Worm (Caenorhabditis elegans) whole organism, early embryonic: ENCODE data around the gene F55A11.11.

Experiments used
- B0310.2 ChIP-seq: sonication (generic microtip); optimal IDR thresholded peaks from 2 replicates; lab custom pipeline; 2016; ENCODE audit warnings: mild to moderate bottlenecking, missing genetic modification characterization, missing compliant biosample characterization
- F13C5.2 ChIP-seq: sonication (generic microtip); optimal IDR thresholded peaks from 2 replicates; lab custom pipeline; 2017; ENCODE audit warnings: mild to moderate bottlenecking, missing genetic modification characterization, inconsistent platforms, missing compliant biosample characterization
- ama-1 ChIP-seq: fragments of 150-350 bp; optimal IDR thresholded peaks from 2 replicates; lab custom pipeline; 2014
- ceh-36 ChIP-seq: sonication (generic microtip); optimal IDR thresholded peaks from 2 replicates; lab custom pipeline; 2016; ENCODE audit warnings: missing genetic modification characterization, inconsistent platforms, missing compliant biosample characterization
- ets-7 ChIP-seq: sonication (generic microtip); optimal IDR thresholded peaks from 2 replicates; lab custom pipeline; 2016; ENCODE audit warnings: missing genotype, missing genetic modification characterization, missing compliant biosample characterization
- flt-1 ChIP-seq: fragments of 200-800 bp; sonication (Bioruptor generic); IDR thresholded peaks from 2 replicates; pipeline ENCODE4 v1.3.6; 2022; ENCODE audit warnings: missing genetic modification characterization, missing compliant biosample characterization
- hmbx-1 ChIP-seq: sonication (generic microtip); optimal IDR thresholded peaks from 2 replicates; lab custom pipeline; 2016; ENCODE audit warnings: mild to moderate bottlenecking, missing genetic modification characterization, missing compliant biosample characterization

DNA sequence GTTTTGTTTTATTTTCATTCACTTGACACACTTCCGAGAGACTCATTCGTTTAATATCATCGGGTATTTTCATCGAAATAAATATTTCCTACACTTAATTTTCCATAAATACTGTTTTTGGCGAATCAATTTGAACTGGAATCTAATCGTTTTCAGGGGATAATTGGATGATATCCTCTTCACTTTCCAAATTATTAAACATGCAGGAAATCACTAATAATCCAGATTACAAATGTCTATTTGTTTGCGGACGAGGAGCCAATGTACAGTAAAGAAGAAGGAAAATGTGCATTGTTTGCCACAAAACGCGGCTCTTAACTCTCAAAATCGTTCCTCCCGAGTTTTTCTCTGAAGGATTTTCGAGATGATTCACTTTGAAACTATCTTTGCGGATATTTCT lies 6.4 kb upstream of the F55A11.11 start, which contains the start of gene F55A11.6:
- TF ChIP-seq flt-1 (GFP tag; lab: Robert Waterston, UW) (no peak), ama-1 (no peak), hmbx-1 (tag; lab: Kevin White, UChicago) (no peak), F13C5.2 (no peak), ceh-36 (tag; lab: Kevin White, UChicago) (no peak), ets-7 (tag; lab: Kevin White, UChicago) (no peak), B0310.2 (no peak)
